Fruit fly (Drosophila melanogaster): ENCODE results near the gene CG12986.

CG12986 gene

dm6 chrX:17828298-17829033 is 9.0 kb upstream of the CG12986 start (continued):
- no peak for TF ChIP-seq bigmax (GFP tag; optimal IDR thresholded peaks at IDR 0.05)
- peak; percentile 8 for TF ChIP-seq sens (GFP tag)
- no peak for TF ChIP-seq CG2202 (tag; optimal IDR thresholded peaks at IDR 0.05)
- TF ChIP-seq CG1024 (GFP tag; IDR thresholded peaks at IDR 0.05): no peak
- no peak for TF ChIP-seq lab (GFP tag; optimal IDR thresholded peaks at IDR 0.05)
- TF ChIP-seq D19A (tag; optimal IDR thresholded peaks at IDR 0.05): no peak
- TF ChIP-seq CG10366 (GFP tag; IDR thresholded peaks at IDR 0.05): no peak
- no peak for TF ChIP-seq CG7556 (GFP tag; optimal IDR thresholded peaks at IDR 0.05)
- no peak for TF ChIP-seq CG5245 (GFP tag; optimal IDR thresholded peaks at IDR 0.05)
- no peak for TF ChIP-seq GATAe (GFP tag; conservative IDR thresholded peaks at IDR 0.05)
- no peak for TF ChIP-seq CG13424 (tag; optimal IDR thresholded peaks at IDR 0.05)
- TF ChIP-seq Max (GFP tag; optimal IDR thresholded peaks at IDR 0.05): no peak
- no peak for TF ChIP-seq toy (GFP tag; IDR thresholded peaks at IDR 0.05)
- no peak for TF ChIP-seq ftz-f1 (GFP tag; optimal IDR thresholded peaks at IDR 0.05)
- TF ChIP-seq kah (GFP tag; optimal IDR thresholded peaks at IDR 0.05): peak; percentile 30
- TF ChIP-seq lov (optimal IDR thresholded peaks at IDR 0.05): no peak
- no peak for TF ChIP-seq lov (GFP tag; IDR thresholded peaks at IDR 0.05)
- TF ChIP-seq dati (GFP tag; IDR thresholded peaks at IDR 0.05): no peak
- TF ChIP-seq crol (GFP tag; IDR thresholded peaks at IDR 0.05): peak; percentile 24; the same call in 1 of the 2 replicates
- TF ChIP-seq CG8924 (tag; optimal IDR thresholded peaks at IDR 0.05): no peak
- TF ChIP-seq CG15269 (tag; optimal IDR thresholded peaks at IDR 0.05): no peak
- TF ChIP-seq HHEX (GFP tag; optimal IDR thresholded peaks at IDR 0.05): no peak
- TF ChIP-seq slbo (GFP tag; IDR thresholded peaks at IDR 0.05): no peak
- no peak for TF ChIP-seq CG15696 (tag; optimal IDR thresholded peaks at IDR 0.05)
- peak; percentile 42 for TF ChIP-seq CG1832 (GFP tag; optimal IDR thresholded peaks at IDR 0.05)
- TF ChIP-seq CG12104 (GFP tag; optimal IDR thresholded peaks at IDR 0.05): no peak
- TF ChIP-seq ranshi (GFP tag; IDR thresholded peaks at IDR 0.05): no peak

- TF ChIP-seq NK7.1 (GFP tag; optimal IDR thresholded peaks at IDR 0.05) (no peak), CG30020 (tag; optimal IDR thresholded peaks at IDR 0.05) (peak; percentile 15), CG14710 (tag; optimal IDR thresholded peaks at IDR 0.05) (peak; percentile 70), sob (GFP tag; IDR thresholded peaks at IDR 0.05) (peak; percentile 69), NC2α (GFP tag; optimal IDR thresholded peaks at IDR 0.05) (no peak), CG9437 (GFP tag; optimal IDR thresholded peaks at IDR 0.05) (no peak), CG12155 (GFP tag; optimal IDR thresholded peaks at IDR 0.05) (peak; percentile 36), CG13624 (GFP tag; optimal IDR thresholded peaks at IDR 0.05) (peak; percentile 66), Mes4 (GFP tag; optimal IDR thresholded peaks at IDR 0.05) (no peak), CG7372 (GFP tag; IDR thresholded peaks at IDR 0.05) (no peak), hth (optimal IDR thresholded peaks at IDR 0.05) (no peak), corto (GFP tag; optimal IDR thresholded peaks at IDR 0.05) (no peak), Ets65A (GFP tag) (peak; percentile 76), YL-1 (GFP tag; optimal IDR thresholded peaks at IDR 0.05) (peak; percentile 61), Elba2 (GFP tag; optimal IDR thresholded peaks at IDR 0.05) (peak; percentile 99), CG2678 (tag; optimal IDR thresholded peaks at IDR 0.05) (peak; percentile 15), Side (GFP tag; optimal IDR thresholded peaks at IDR 0.05) (peak; percentile 45), Aef1 (GFP tag; IDR thresholded peaks at IDR 0.05) (no peak), CG6175 (GFP tag; IDR thresholded peaks at IDR 0.05) (0 out of 3 replicates have a peak, but pooled peaks have one; percentile 31), Awh (GFP tag; IDR thresholded peaks at IDR 0.05) (no peak), CG33557 (GFP tag; optimal IDR thresholded peaks at IDR 0.05) (no peak), CG8765 (GFP tag; IDR thresholded peaks at IDR 0.05) (0 out of 2 replicates have a peak, but pooled peaks have one; percentile 21), maf-S (GFP tag; optimal IDR thresholded peaks at IDR 0.05) (peak; percentile 35), CG11695 (GFP tag; IDR thresholded peaks at IDR 0.05) (no peak)
Measured at dm6 chrX:17826807-17827703, 7.6 kb upstream of the CG12986 start, which contains the start of gene Socs16D. TSS of gene Socs16D (minus strand) at chrX:17827564.
